Fruit fly (Drosophila melanogaster) whole organism: Measurements from ENCODE around the gene mRpL48.
A peak's percentile ranks its signal among the peaks of the same experiment; 100 is the strongest.

Source experiments
- CG8478 ChIP-seq: fragments of >200 bp; optimal IDR thresholded peaks from 2 replicates; lab custom pipeline; 2018; ENCODE audit warnings: inconsistent platforms
- Dll ChIP-seq: fragments of >200 bp; optimal IDR thresholded peaks from 2 replicates; lab custom pipeline; 2017
- EcR ChIP-seq, 2 experiments: fragments of >200 bp; optimal IDR thresholded peaks; 2 replicates each; lab custom pipeline; 2017; ENCODE audit warnings: missing biosample characterization in 2 of 2, missing genetic modification characterization in 2 of 2, missing genetic modification reagents in 2 of 2
- pan ChIP-seq: fragments of >200 bp; optimal IDR thresholded peaks from 2 replicates; lab custom pipeline; 2017
- psq ChIP-seq: fragments of >200 bp; optimal IDR thresholded peaks from 2 replicates; lab custom pipeline; 2017
- usp ChIP-seq: fragments of >200 bp; optimal IDR thresholded peaks from 2 replicates; lab custom pipeline; 2017; ENCODE audit warnings: missing biosample characterization, missing genetic modification characterization, mixed read lengths

The mRpL48 gene

DNA sequence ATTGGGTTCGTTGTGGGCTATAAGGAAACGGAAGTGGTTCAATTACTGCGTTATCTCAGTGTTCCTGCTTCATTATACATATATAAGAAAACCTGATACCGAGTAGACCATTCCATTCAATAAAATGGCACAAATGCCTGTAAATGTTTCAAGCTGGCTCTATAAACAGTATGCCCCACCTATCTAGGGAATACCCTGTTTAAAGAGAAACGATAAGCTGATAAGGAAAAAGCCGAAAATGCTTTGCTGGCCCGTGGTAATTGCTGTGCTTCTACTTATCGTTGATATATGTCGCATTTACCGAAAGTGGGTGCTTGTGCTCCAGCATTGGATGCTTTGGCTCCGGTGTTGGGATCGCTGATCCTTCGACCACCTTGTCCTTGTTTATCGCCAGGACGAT is 946 bp upstream of the mRpL48 start:
- no peak for TF ChIP-seq pan (lab: Kevin White, UChicago)
- TF ChIP-seq Dll (lab: Kevin White, UChicago), result no peak
- TF ChIP-seq EcR (GFP tag; optimal IDR thresholded peaks at IDR 0.05; lab: Kevin White, UChicago), result no peak
- no peak for TF ChIP-seq psq (lab: Kevin White, UChicago)
- TF ChIP-seq CG8478, result no peak
- TF ChIP-seq usp, result no peak

dm6 chr2L:1715699-1716333 is 5.6 kb downstream of the mRpL48 start, which contains the start of gene frtz:
Gene frtz, minus strand, starts transcription at chr2L:1715851.
- TF ChIP-seq pan (lab: Kevin White, UChicago), result no peak
- no peak for TF ChIP-seq CG8478
- no peak for TF ChIP-seq psq (lab: Kevin White, UChicago)
- TF ChIP-seq Dll (lab: Kevin White, UChicago), result no peak
- no peak for TF ChIP-seq usp
- no peak for TF ChIP-seq EcR (GFP tag; optimal IDR thresholded peaks at IDR 0.05; lab: Kevin White, UChicago)

DNA sequence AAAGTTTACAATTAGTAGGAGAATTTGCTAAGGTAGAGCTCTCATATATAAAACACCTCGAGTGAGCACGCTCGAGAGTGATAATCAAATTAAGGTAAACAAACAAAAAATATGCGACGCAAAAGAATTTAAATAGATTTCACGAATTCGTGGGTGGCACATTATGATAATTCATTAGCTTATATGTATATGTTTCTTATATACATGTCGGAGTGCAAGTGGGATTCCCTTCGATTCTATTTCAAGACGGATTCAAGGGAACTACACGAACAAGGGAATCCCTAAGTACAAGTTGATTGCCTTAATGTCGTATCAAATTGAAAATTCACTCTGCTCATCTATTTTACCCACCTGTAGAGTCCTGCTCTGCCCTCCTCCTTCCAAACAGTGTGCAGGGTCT is 7.0 kb downstream of the mRpL48 start:
- TF ChIP-seq usp, result no peak
- TF ChIP-seq pan (lab: Kevin White, UChicago), result no peak
- no peak for TF ChIP-seq psq (lab: Kevin White, UChicago)
- no peak for TF ChIP-seq CG8478
- no peak for TF ChIP-seq Dll (lab: Kevin White, UChicago)
- no peak for TF ChIP-seq EcR (GFP tag; optimal IDR thresholded peaks at IDR 0.05; lab: Kevin White, UChicago)

DNA sequence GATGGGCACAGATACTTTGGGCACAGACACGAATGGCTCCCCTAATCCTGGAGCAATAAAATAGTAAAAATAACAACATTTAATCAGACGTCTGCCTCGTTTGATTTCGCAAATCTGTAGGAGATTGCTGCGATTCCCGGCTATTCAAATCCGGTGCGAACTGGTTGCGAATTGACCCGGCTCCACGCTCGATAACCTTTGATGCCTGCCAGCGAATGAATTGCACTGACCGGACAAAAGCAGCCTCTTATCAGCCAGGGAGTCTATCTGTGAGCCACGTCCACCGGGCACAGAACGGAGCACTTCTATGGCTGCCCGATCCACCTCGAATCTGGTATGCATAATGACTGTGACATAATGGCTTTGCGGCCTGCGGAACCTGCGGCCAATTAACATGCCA is 9.7 kb downstream of the mRpL48 start:
- TF ChIP-seq CG8478 (no peak), usp (no peak), EcR (GFP tag; optimal IDR thresholded peaks at IDR 0.05; lab: Kevin White, UChicago) (no peak), Dll (lab: Kevin White, UChicago) (no peak), pan (lab: Kevin White, UChicago) (no peak), psq (lab: Kevin White, UChicago) (no peak)

dm6 chr2L:1720846-1721506 is 10.7 kb downstream of the mRpL48 start:
- TF ChIP-seq psq (lab: Kevin White, UChicago) (no peak), CG8478 (no peak), usp (no peak), pan (lab: Kevin White, UChicago) (no peak), Dll (lab: Kevin White, UChicago) (no peak), EcR (GFP tag; optimal IDR thresholded peaks at IDR 0.05; lab: Kevin White, UChicago) (no peak)

- TF ChIP-seq Dll (lab: Kevin White, UChicago) (no peak), CG8478 (no peak), psq (lab: Kevin White, UChicago) (no peak), EcR (GFP tag; optimal IDR thresholded peaks at IDR 0.05; lab: Kevin White, UChicago) (no peak), pan (lab: Kevin White, UChicago) (no peak), usp (no peak)
Observed at dm6 chr2L:1722260-1722659, 12.0 kb downstream of the mRpL48 start.

DNA sequence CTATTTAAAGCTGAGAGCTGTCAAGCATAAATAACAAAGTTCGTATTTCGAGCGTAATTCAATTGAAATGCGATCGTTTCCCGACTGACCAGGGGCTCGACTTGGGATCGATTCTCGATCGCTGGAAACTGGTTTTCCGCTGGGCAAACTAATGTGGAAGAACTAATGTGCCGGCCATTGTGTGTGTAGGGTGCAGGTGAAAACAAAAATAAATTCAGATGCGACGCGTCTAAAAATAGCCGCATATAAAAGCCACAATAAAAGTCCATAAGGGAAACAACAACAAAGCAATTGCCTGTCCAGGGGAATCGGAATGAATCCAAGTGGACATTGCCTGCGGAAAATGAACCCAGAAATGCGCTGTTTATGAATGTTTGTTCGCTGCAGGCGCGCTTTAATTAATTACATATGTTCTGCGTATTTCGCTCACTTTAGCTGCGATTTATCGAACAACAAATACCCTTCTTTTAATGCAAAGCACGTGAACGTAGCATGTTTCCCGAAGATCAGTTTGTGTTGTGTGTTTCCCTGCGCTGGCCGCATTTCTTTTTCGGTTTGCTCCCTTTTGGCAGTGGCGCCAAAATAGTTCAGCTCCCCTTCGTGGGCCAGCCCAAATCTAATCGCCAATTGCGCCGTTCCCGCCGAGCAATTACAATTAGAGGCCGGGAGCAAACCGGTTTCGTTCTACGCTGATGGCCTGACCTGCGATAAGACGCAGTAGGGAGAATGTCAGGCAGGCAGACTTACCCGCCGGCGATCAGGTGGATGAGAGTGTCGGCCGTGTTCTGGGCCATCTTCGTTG is 13.1 kb downstream of the mRpL48 start:
- TF ChIP-seq CG8478 (no peak), EcR (GFP tag; optimal IDR thresholded peaks at IDR 0.05; lab: Kevin White, UChicago) (no peak), pan (lab: Kevin White, UChicago) (no peak), usp (no peak), Dll (lab: Kevin White, UChicago) (no peak), psq (lab: Kevin White, UChicago) (no peak)

dm6 chr2L:1723937-1724591 is 13.8 kb downstream of the mRpL48 start, which contains the start of gene Rim2:
Gene Rim2, minus strand, starts transcription at chr2L:1724388.
- TF ChIP-seq usp (no peak), pan (lab: Kevin White, UChicago) (no peak), EcR (GFP tag; optimal IDR thresholded peaks at IDR 0.05; lab: Kevin White, UChicago) (no peak), psq (lab: Kevin White, UChicago) (no peak), CG8478 (no peak), Dll (lab: Kevin White, UChicago) (no peak)

- TF ChIP-seq CG8478 (no peak), psq (lab: Kevin White, UChicago) (no peak), usp (no peak), Dll (lab: Kevin White, UChicago) (no peak), pan (lab: Kevin White, UChicago) (no peak), EcR (GFP tag; optimal IDR thresholded peaks at IDR 0.05; lab: Kevin White, UChicago) (no peak)
Observed at dm6 chr2L:1724592-1724940, 14.3 kb downstream of the mRpL48 start.

DNA sequence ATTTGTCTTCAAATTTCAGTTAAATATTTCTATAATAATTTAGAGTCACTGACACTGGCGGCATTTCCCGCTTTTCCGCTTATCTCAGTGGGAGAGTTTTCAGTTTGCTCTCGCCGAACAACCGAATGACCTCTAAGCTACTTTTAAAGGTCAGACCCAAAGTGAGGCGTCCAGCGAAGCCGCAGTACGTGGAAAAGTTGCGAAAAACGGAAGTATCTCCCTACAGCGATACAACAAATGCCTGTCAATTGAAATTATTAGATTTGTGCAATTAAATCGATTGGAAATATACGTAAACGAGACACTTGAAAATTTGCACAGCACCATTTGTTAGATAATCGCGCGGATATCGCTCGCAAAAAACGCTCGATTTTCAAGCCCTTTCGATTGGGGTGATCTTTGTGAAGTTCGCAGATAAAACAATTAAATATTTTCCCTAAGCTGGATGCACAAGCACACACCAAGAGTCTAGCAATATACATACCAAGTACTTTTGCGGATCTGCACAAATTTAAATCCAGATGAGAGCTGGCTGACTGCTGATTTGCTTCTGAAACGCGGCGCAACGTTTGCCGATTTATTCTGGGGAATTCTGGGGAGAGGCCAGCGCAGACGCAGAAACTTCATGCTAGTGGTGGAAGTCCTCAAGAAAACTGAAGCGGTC is 17.0 kb downstream of the mRpL48 start:
- TF ChIP-seq pan (lab: Kevin White, UChicago) (no peak), psq (lab: Kevin White, UChicago) (no peak), EcR (GFP tag; optimal IDR thresholded peaks at IDR 0.05; lab: Kevin White, UChicago) (peak in 1 of 2 experiments; percentile 18), Dll (lab: Kevin White, UChicago) (no peak)
